Worm (Caenorhabditis elegans): Measurements from ENCODE around the gene C09B7.2.

DNA sequence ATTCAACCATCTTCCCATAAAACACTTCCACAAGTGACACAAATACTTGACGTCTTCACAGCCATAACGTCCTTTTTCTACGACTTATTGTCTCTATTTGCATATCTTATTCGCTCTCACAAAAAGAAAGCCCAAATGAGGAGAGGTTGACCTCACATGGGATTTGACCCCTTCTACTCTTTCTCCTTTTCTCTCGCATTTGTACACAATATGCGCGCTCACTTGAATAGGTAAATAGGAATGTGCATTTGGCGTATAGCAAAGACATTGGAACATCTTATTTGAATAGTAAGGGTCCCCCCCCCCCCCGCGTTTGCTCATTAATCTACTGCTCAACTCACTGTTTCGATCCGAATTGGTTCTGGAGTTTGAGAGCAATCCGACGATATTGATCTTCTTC is 32.7 kb downstream of the C09B7.2 start:
- TF ChIP-seq tra-4 (tag; optimal IDR thresholded peaks at IDR 0.05) (no peak), tbx-37 (GFP tag; conservative IDR thresholded peaks at IDR 0.05) (no peak), flt-1 (GFP tag; IDR thresholded peaks at IDR 0.05) (no peak), ama-1 (optimal IDR thresholded peaks at IDR 0.05) (peak; percentile 7), aly-1 (tag; optimal IDR thresholded peaks at IDR 0.05) (no peak), B0310.2 (tag; optimal IDR thresholded peaks at IDR 0.05) (no peak), sea-1 (GFP tag; conservative IDR thresholded peaks at IDR 0.05) (no peak)

All from whole organism, early embryonic.